Worm (Caenorhabditis elegans): Measurements from ENCODE around the gene fbxc-43.

ce11 chrII:4219062-4219461 lies 16.7 kb downstream of the fbxc-43 start, which contains the start of gene F31D5.1:
- TF ChIP-seq egl-27 (tag; optimal IDR thresholded peaks at IDR 0.05): no peak
- no peak for TF ChIP-seq ztf-11 (tag; optimal IDR thresholded peaks at IDR 0.05)
- no peak for TF ChIP-seq unc-130 (tag; optimal IDR thresholded peaks at IDR 0.05)
- TF ChIP-seq sup-37 (GFP tag; optimal IDR thresholded peaks at IDR 0.05): no peak
- TF ChIP-seq nhr-28 (tag; optimal IDR thresholded peaks at IDR 0.05): no peak
- no peak for TF ChIP-seq skn-1 (tag; optimal IDR thresholded peaks at IDR 0.05)
- no peak for TF ChIP-seq pag-3 (tag; optimal IDR thresholded peaks at IDR 0.05; ENCODE audit: borderline replicate concordance, insufficient read depth)
- TF ChIP-seq aha-1 (tag; optimal IDR thresholded peaks at IDR 0.05): no peak
- TF ChIP-seq lin-13 (GFP tag; optimal IDR thresholded peaks at IDR 0.05): no peak
- TF ChIP-seq C04F5.9 (tag; optimal IDR thresholded peaks at IDR 0.05): no peak
- no peak for TF ChIP-seq ama-1 (optimal IDR thresholded peaks at IDR 0.05)

All from whole organism, L1 larva.